Worm (Caenorhabditis elegans) whole organism, mixed stage, embryonic: ENCODE results near the gene F37C12.14.

Experiments
- M03D4.4 ChIP-seq: sonication (generic microtip); optimal IDR thresholded peaks from 2 replicates; lab custom pipeline; 2017; ENCODE audit warnings: mild to moderate bottlenecking, missing genetic modification characterization, missing compliant biosample characterization
- blmp-1 ChIP-seq: fragments of 150-350 bp; optimal IDR thresholded peaks from 2 replicates; lab custom pipeline; 2014; ENCODE audit warnings: missing biosample characterization, missing genetic modification characterization
- ceh-39 ChIP-seq: fragments of 150-350 bp; optimal IDR thresholded peaks from 2 replicates; lab custom pipeline; 2014; ENCODE audit warnings: missing biosample characterization, missing genetic modification characterization
- ceh-43 ChIP-seq: fragments of 200-800 bp; sonication (Bioruptor generic); optimal IDR thresholded peaks from 2 replicates; lab custom pipeline; 2018; ENCODE audit warnings: mild to moderate bottlenecking, missing genetic modification characterization, moderate library complexity, missing compliant biosample characterization
- ceh-83 ChIP-seq: fragments of 200-800 bp; sonication (Bioruptor generic); optimal IDR thresholded peaks from 2 replicates; lab custom pipeline; 2018; ENCODE audit warnings: mild to moderate bottlenecking, missing genetic modification characterization, missing compliant biosample characterization
- ces-1 ChIP-seq: fragments of 150-350 bp; optimal IDR thresholded peaks from 2 replicates; lab custom pipeline; 2014; ENCODE audit warnings: missing biosample characterization, missing genetic modification reagents, missing genetic modification characterization
- cnd-1 ChIP-seq: fragments of 200-800 bp; sonication (Bioruptor generic); optimal IDR thresholded peaks from 2 replicates; lab custom pipeline; 2018; ENCODE audit warnings: mild to moderate bottlenecking, missing genetic modification characterization, missing compliant biosample characterization
- drap-1 ChIP-seq: fragments of 200-800 bp; sonication (Bioruptor generic); optimal IDR thresholded peaks from 3 replicates; lab custom pipeline; 2018; ENCODE audit warnings: mild to moderate bottlenecking, missing genetic modification characterization, missing compliant biosample characterization
- elt-1 ChIP-seq: sonication (generic microtip); optimal IDR thresholded peaks from 2 replicates; lab custom pipeline; 2017; ENCODE audit warnings: missing genetic modification characterization, mild to moderate bottlenecking, missing compliant biosample characterization, antibody characterized with exemption, moderate library complexity, borderline replicate concordance; ENCODE audit not compliant: insufficient read depth
- elt-3 ChIP-seq: fragments of 150-350 bp; optimal IDR thresholded peaks from 2 replicates; lab custom pipeline; 2014; ENCODE audit warnings: missing biosample characterization, missing genetic modification characterization
- flh-1 ChIP-seq: fragments of 200-800 bp; sonication (Bioruptor generic); optimal IDR thresholded peaks from 2 replicates; lab custom pipeline; 2018; ENCODE audit warnings: mild to moderate bottlenecking, missing genetic modification characterization, moderate library complexity, missing compliant biosample characterization
- hlh-1 ChIP-seq: fragments of 150-350 bp; optimal IDR thresholded peaks from 2 replicates; lab custom pipeline; 2014; ENCODE audit warnings: missing biosample characterization, missing genetic modification reagents, missing genetic modification characterization
- lin-13 ChIP-seq: fragments of 150-350 bp; optimal IDR thresholded peaks from 2 replicates; lab custom pipeline; 2014; ENCODE audit warnings: missing biosample characterization, missing genetic modification characterization
- lsy-2 ChIP-seq: fragments of 150-350 bp; optimal IDR thresholded peaks from 2 replicates; lab custom pipeline; 2014; ENCODE audit warnings: missing biosample characterization, missing genetic modification characterization
- mab-5 ChIP-seq: fragments of 150-350 bp; optimal IDR thresholded peaks from 2 replicates; lab custom pipeline; 2014; ENCODE audit warnings: missing biosample characterization, missing genetic modification characterization
- mep-1 ChIP-seq: fragments of 150-350 bp; optimal IDR thresholded peaks from 2 replicates; lab custom pipeline; 2017; ENCODE audit warnings: missing biosample characterization, missing genetic modification reagents, missing genetic modification characterization, inconsistent platforms
- mls-2 ChIP-seq: sonication (generic microtip); optimal IDR thresholded peaks from 2 replicates; lab custom pipeline; 2016; ENCODE audit warnings: mild to moderate bottlenecking, missing genetic modification characterization, moderate library complexity, missing compliant biosample characterization
- nhr-12 ChIP-seq: fragments of 150-350 bp; optimal IDR thresholded peaks from 2 replicates; lab custom pipeline; 2014; ENCODE audit warnings: missing biosample characterization, missing genetic modification characterization
- nhr-2 ChIP-seq: fragments of 150-350 bp; optimal IDR thresholded peaks from 2 replicates; lab custom pipeline; 2014; ENCODE audit warnings: missing biosample characterization, missing genetic modification characterization
- nhr-237 ChIP-seq: fragments of 150-350 bp; optimal IDR thresholded peaks from 2 replicates; lab custom pipeline; 2014; ENCODE audit warnings: missing biosample characterization, missing genetic modification characterization
- nhr-28 ChIP-seq: fragments of 150-350 bp; optimal IDR thresholded peaks from 2 replicates; lab custom pipeline; 2014; ENCODE audit warnings: missing biosample characterization, missing genetic modification characterization
- nhr-76 ChIP-seq: sonication (generic microtip); optimal IDR thresholded peaks from 2 replicates; lab custom pipeline; 2017; ENCODE audit warnings: missing biosample characterization, missing genetic modification characterization
- pha-4 ChIP-seq: fragments of 150-350 bp; optimal IDR thresholded peaks from 2 replicates; lab custom pipeline; 2018; ENCODE audit warnings: missing biosample characterization, missing genetic modification reagents, missing genetic modification characterization
- sem-2 ChIP-seq: fragments of 200-800 bp; sonication (Bioruptor generic); optimal IDR thresholded peaks from 2 replicates; lab custom pipeline; 2018; ENCODE audit warnings: mild to moderate bottlenecking, missing genetic modification characterization, missing compliant biosample characterization
- snpc-4 ChIP-seq: fragments of 150-350 bp; optimal IDR thresholded peaks from 2 replicates; lab custom pipeline; 2014; ENCODE audit warnings: missing biosample characterization, missing genetic modification characterization
- sptf-1 ChIP-seq: sonication (generic microtip); optimal IDR thresholded peaks from 2 replicates; lab custom pipeline; 2017; ENCODE audit warnings: mild to moderate bottlenecking, missing genetic modification characterization, moderate library complexity, missing compliant biosample characterization
- tbx-8 ChIP-seq: fragments of 200-800 bp; sonication (Bioruptor generic); optimal IDR thresholded peaks from 2 replicates; lab custom pipeline; 2018; ENCODE audit warnings: mild to moderate bottlenecking, missing genetic modification characterization, moderate library complexity, missing compliant biosample characterization
- unc-120 ChIP-seq: sonication (generic microtip); optimal IDR thresholded peaks from 2 replicates; lab custom pipeline; 2017; ENCODE audit warnings: missing genetic modification characterization, missing compliant biosample characterization; ENCODE audit not compliant: poor library complexity, severe bottlenecking
- unc-39 ChIP-seq: fragments of 150-350 bp; optimal IDR thresholded peaks from 2 replicates; lab custom pipeline; 2014; ENCODE audit warnings: missing biosample characterization, missing genetic modification characterization
- unc-62 ChIP-seq: fragments of 150-350 bp; optimal IDR thresholded peaks from 2 replicates; lab custom pipeline; 2014; ENCODE audit warnings: missing biosample characterization, missing genetic modification reagents, missing genetic modification characterization
- zip-8 ChIP-seq: fragments of 150-350 bp; optimal IDR thresholded peaks from 2 replicates; lab custom pipeline; 2014; ENCODE audit warnings: missing biosample characterization, missing genetic modification characterization
- ztf-11 ChIP-seq: fragments of 150-350 bp; optimal IDR thresholded peaks from 2 replicates; lab custom pipeline; 2014; ENCODE audit warnings: missing biosample characterization, missing genetic modification characterization

Gene F37C12.14

ce11 chrIII:7185473-7185872 lies at the start of gene F37C12.14:
Gene F37C12.14 (minus strand): TSS chrIII:7185573.
- TF ChIP-seq cnd-1 (tag; lab: Kevin White, UChicago) (no peak), unc-62 (no peak), ceh-43 (GFP tag; lab: Kevin White, UChicago) (no peak), nhr-12 (tag; lab: Kevin White, UChicago) (no peak), elt-3 (tag; lab: Kevin White, UChicago) (no peak), tbx-8 (GFP tag; lab: Kevin White, UChicago) (no peak), zip-8 (no peak), elt-1 (tag; lab: Kevin White, UChicago) (no peak), flh-1 (GFP tag; lab: Kevin White, UChicago) (no peak), blmp-1 (no peak), sptf-1 (no peak), ceh-39 (tag; lab: Kevin White, UChicago) (no peak), ztf-11 (no peak)

DNA sequence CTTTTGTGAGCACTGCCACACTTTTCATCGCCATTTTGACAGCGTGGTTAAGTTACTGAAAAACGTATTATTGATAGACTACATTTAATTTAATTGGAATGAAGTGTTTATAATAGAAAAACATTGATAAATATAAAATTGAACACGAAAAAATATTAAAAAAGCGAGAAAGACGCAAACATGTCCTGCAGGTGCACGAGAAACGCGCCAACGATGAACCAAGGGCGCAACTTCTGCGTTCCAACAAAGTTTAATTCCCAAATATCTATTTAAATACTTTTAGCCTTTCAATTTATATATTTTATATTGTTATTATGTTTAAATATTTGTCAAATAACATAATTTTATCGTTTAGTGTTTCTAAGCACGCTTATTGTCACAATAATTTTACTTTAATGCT lies 48.8 kb upstream of the F37C12.14 start, which contains the start of gene ndus-8:
TSS of gene ndus-8 (minus strand) at position 55 of the 400 bp plus-strand sequence.
- TF ChIP-seq M03D4.4 (tag; lab: Kevin White, UChicago) (no peak), nhr-12 (tag; lab: Kevin White, UChicago) (no peak), nhr-28 (no peak), elt-3 (tag; lab: Kevin White, UChicago) (no peak), lin-13 (peak; percentile 56), cnd-1 (tag; lab: Kevin White, UChicago) (no peak), tbx-8 (GFP tag; lab: Kevin White, UChicago) (no peak), pha-4 (tag; lab: Kevin White, UChicago) (no peak), hlh-1 (tag; lab: Kevin White, UChicago) (no peak), mep-1 (peak; percentile 48), flh-1 (GFP tag; lab: Kevin White, UChicago) (no peak), elt-1 (tag; lab: Kevin White, UChicago) (no peak), nhr-237 (tag; lab: Kevin White, UChicago) (no peak), unc-62 (no peak), lsy-2 (tag; lab: Kevin White, UChicago) (peak; percentile 64), ces-1 (GFP tag; lab: Kevin White, UChicago) (no peak), nhr-76 (no peak), unc-120 (tag; lab: Kevin White, UChicago) (no peak), mab-5 (no peak), ceh-83 (GFP tag; lab: Kevin White, UChicago) (no peak), unc-39 (tag; lab: Kevin White, UChicago) (no peak)

DNA sequence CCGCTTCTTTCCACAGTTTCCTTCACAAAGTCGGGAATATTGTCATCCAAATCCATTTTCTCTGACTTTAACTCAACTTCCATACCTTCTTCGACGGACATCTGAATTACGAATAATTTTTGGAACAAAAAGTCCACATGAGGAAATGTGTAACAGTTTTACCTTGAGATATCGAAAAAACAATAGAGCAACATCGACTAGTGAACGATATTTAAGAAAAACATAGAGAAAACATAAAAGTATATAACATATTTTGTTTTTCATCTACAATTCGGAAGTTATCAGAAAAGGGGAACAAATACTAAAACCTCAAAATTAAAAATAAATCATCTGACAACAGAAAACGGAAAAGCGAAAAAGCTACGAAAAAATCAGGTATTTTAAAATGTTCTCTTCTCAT lies 47.4 kb upstream of the F37C12.14 start, which contains the start of gene adr-2:
TSS of gene adr-2 (minus strand) at position 101 of the 400 bp plus-strand sequence.
- TF ChIP-seq lsy-2 (tag; lab: Kevin White, UChicago) (no peak), mls-2 (tag; lab: Kevin White, UChicago) (no peak), nhr-12 (tag; lab: Kevin White, UChicago) (no peak), sem-2 (GFP tag; lab: Kevin White, UChicago) (no peak), ztf-11 (no peak), blmp-1 (no peak), nhr-2 (tag; lab: Kevin White, UChicago) (no peak), hlh-1 (tag; lab: Kevin White, UChicago) (no peak), snpc-4 (tag; lab: Kevin White, UChicago) (no peak), unc-62 (no peak), lin-13 (no peak)

DNA sequence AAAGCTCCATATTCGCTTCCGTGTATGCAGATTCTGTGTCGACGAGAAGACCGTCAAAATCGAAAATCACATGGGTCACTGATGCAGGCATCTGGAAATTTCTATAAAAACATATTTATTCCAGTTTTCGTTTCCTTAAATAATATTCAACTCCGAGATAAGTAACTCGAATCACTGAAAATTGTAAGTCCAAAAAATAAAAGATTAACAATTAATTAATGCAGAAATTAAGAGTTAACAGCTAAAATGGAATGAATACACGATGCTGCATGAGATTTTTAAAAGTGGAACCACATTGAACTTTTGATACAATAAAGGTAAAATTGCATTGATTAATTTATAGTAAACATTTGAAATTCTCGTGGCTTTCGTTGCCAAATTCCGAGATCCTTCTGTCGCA lies 45.5 kb upstream of the F37C12.14 start, which contains the start of gene R151.10:
TSS of gene R151.10 (minus strand) at position 101 of the 400 bp plus-strand sequence.
- no peak for TF ChIP-seq mab-5
- TF ChIP-seq nhr-12 (tag; lab: Kevin White, UChicago): no peak

DNA sequence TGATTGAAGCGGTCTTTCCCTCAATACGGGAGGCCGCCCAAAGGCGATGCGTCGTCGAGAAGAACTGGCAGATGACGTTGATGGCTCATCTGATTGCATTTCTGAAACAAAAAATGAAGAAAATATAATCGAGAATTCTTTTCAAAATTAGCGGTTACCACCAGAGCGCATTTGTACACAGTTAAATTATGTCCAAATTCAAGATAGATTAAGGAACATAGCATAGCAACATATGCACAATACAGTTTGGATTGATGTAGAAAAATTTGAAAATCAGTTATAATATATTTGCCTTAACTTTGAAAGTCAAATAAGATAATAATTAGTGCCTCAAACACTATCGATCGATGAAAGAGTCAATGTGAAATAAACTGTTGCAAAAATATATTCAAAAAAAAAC lies 44.3 kb upstream of the F37C12.14 start, which contains the start of gene R151.8:
TSS of gene R151.8 (minus strand) at position 101 of the 400 bp plus-strand sequence.
- TF ChIP-seq lsy-2 (tag; lab: Kevin White, UChicago) (no peak), drap-1 (no peak), sem-2 (GFP tag; lab: Kevin White, UChicago) (no peak), nhr-28 (no peak), nhr-2 (tag; lab: Kevin White, UChicago) (no peak), ceh-83 (GFP tag; lab: Kevin White, UChicago) (no peak), elt-3 (tag; lab: Kevin White, UChicago) (no peak), snpc-4 (tag; lab: Kevin White, UChicago) (no peak), sptf-1 (no peak), nhr-237 (tag; lab: Kevin White, UChicago) (no peak), pha-4 (tag; lab: Kevin White, UChicago) (no peak), ceh-43 (GFP tag; lab: Kevin White, UChicago) (no peak), ces-1 (GFP tag; lab: Kevin White, UChicago) (no peak), M03D4.4 (tag; lab: Kevin White, UChicago) (no peak), elt-1 (tag; lab: Kevin White, UChicago) (no peak), nhr-76 (no peak)
